Worm (Caenorhabditis elegans) whole organism, young adult: ENCODE data around the gene F12A10.9.

Source experiments
- B0261.1 ChIP-seq: sonication (generic microtip); optimal IDR thresholded peaks from 2 replicates; lab custom pipeline; 2016; ENCODE audit warnings: mild to moderate bottlenecking, missing genetic modification characterization, moderate library complexity, missing compliant biosample characterization
- Y67H2A.10 ChIP-seq: fragments of 200-800 bp; sonication (Bioruptor generic); conservative IDR thresholded peaks from 2 replicates; pipeline ENCODE4 v1.3.6; 2022; ENCODE audit warnings: missing genetic modification reagents, missing genetic modification characterization, missing compliant biosample characterization
- bed-1 ChIP-seq: fragments of 200-800 bp; sonication (Bioruptor generic); IDR thresholded peaks from 2 replicates; pipeline ENCODE4 v1.3.6; 2022; ENCODE audit warnings: missing genetic modification reagents, missing genetic modification characterization, missing compliant biosample characterization
- mcd-1 ChIP-seq: fragments of 200-800 bp; sonication (Bioruptor generic); IDR thresholded peaks from 2 replicates; pipeline ENCODE4 v1.3.6; 2022; ENCODE audit warnings: missing genetic modification reagents, missing genetic modification characterization, missing compliant biosample characterization
- snpc-4 ChIP-seq, 5 experiments: fragments of 150-350 bp in 1 of 5; sonication (generic microtip) in 4 of 5; optimal IDR thresholded peaks; 2 replicates each; lab custom pipeline; 2014 to 2018; ENCODE audit warnings: missing genetic modification characterization in 5 of 5, missing biosample characterization in 3 of 5, antibody characterized with exemption in 2 of 5, mild to moderate bottlenecking in 2 of 5, missing compliant biosample characterization in 2 of 5, missing genotype in 2 of 5, moderate library complexity in 2 of 5, missing genetic modification reagents in 1 of 5
- unc-130 ChIP-seq: sonication (generic microtip); optimal IDR thresholded peaks from 2 replicates; lab custom pipeline; 2016; ENCODE audit warnings: missing genetic modification reagents, missing genetic modification characterization, missing compliant biosample characterization
- unc-62 ChIP-seq: fragments of 150-350 bp; optimal IDR thresholded peaks from 2 replicates; lab custom pipeline; 2014; ENCODE audit warnings: missing biosample characterization, missing genetic modification reagents, missing genetic modification characterization
- ztf-22 ChIP-seq: fragments of 200-800 bp; sonication (Bioruptor generic); optimal IDR thresholded peaks from 2 replicates; lab custom pipeline; 2018; ENCODE audit warnings: mild to moderate bottlenecking, missing genetic modification characterization, moderate library complexity, missing compliant biosample characterization

ce11 chrII:5449219-5449618, 49.3 kb upstream of the F12A10.9 start:
- TF ChIP-seq snpc-4 (GFP tag; optimal IDR thresholded peaks at IDR 0.05; lab: Kevin White, UChicago) (no peak), snpc-4 (tag; optimal IDR thresholded peaks at IDR 0.05; lab: Kevin White, UChicago) (no peak), B0261.1 (tag; lab: Kevin White, UChicago) (no peak), mcd-1 (GFP tag; lab: Robert Waterston, UW) (no peak), ztf-22 (no peak), unc-62 (GFP tag; lab: Kevin White, UChicago) (no peak), bed-1 (no peak), Y67H2A.10 (GFP tag; lab: Robert Waterston, UW) (no peak), unc-130 (GFP tag; lab: Kevin White, UChicago) (no peak)
